Worm (Caenorhabditis elegans) whole organism, L1 larva: ENCODE measurements around the gene Y47D3A.21.

Experiments
- C04F5.9 ChIP-seq: sonication (generic microtip); optimal IDR thresholded peaks from 2 replicates; lab custom pipeline; 2016; ENCODE audit warnings: missing genetic modification characterization, missing compliant biosample characterization
- C16A3.4 ChIP-seq: fragments of 150-350 bp; optimal IDR thresholded peaks from 2 replicates; lab custom pipeline; 2014; ENCODE audit warnings: missing biosample characterization, missing genetic modification characterization
- C34B4.2 ChIP-seq: sonication (generic microtip); optimal IDR thresholded peaks from 2 replicates; lab custom pipeline; 2017; ENCODE audit warnings: mild to moderate bottlenecking, missing genetic modification characterization, missing compliant biosample characterization
- aha-1 ChIP-seq: fragments of 150-350 bp; optimal IDR thresholded peaks from 2 replicates; lab custom pipeline; 2014; ENCODE audit warnings: missing biosample characterization, missing genetic modification characterization
- ama-1 ChIP-seq: fragments of 150-350 bp; optimal IDR thresholded peaks from 2 replicates; lab custom pipeline; 2014
- blmp-1 ChIP-seq: fragments of 150-350 bp; optimal IDR thresholded peaks from 2 replicates; lab custom pipeline; 2014; ENCODE audit warnings: missing biosample characterization, missing genetic modification characterization
- ceh-63 ChIP-seq: fragments of 200-800 bp; sonication (Bioruptor generic); optimal IDR thresholded peaks from 2 replicates; lab custom pipeline; 2018; ENCODE audit warnings: mild to moderate bottlenecking, missing genetic modification characterization, missing compliant biosample characterization
- ceh-8 ChIP-seq: fragments of 200-800 bp; sonication (Bioruptor generic); optimal IDR thresholded peaks from 2 replicates; lab custom pipeline; 2018; ENCODE audit warnings: mild to moderate bottlenecking, missing genetic modification characterization, moderate library complexity, missing compliant biosample characterization
- ceh-82 ChIP-seq, 3 experiments: fragments of 150-350 bp in 1 of 3; sonication (generic microtip) in 2 of 3; optimal IDR thresholded peaks; 2 replicates each; lab custom pipeline; 2014 to 2017; ENCODE audit warnings: missing biosample characterization in 3 of 3, missing genetic modification characterization in 3 of 3
- ceh-90 ChIP-seq: sonication (generic microtip); optimal IDR thresholded peaks from 2 replicates; lab custom pipeline; 2016; ENCODE audit warnings: missing genetic modification characterization, missing compliant biosample characterization
- dpl-1 ChIP-seq, 3 experiments: fragments of 150-350 bp in 2 of 3; sonication (generic microtip) in 1 of 3; optimal IDR thresholded peaks; 2 replicates each; lab custom pipeline; 2014 to 2017; ENCODE audit warnings: missing biosample characterization in 3 of 3, missing genetic modification characterization in 3 of 3, missing genetic modification reagents in 3 of 3
- dsc-1 ChIP-seq: sonication (generic microtip); optimal IDR thresholded peaks from 2 replicates; lab custom pipeline; 2016; ENCODE audit warnings: mild to moderate bottlenecking, missing genetic modification characterization, missing compliant biosample characterization
- efl-1 ChIP-seq, 4 experiments: fragments of 150-350 bp; optimal IDR thresholded peaks in 3 of 4; peaks in 1 of 4; 1 replicate in 1 of 4; 2 replicates in 3 of 4; lab custom pipeline; 2014; ENCODE audit warnings: missing biosample characterization in 2 of 4, missing genetic modification characterization in 2 of 4, missing genetic modification reagents in 2 of 4
- egl-27 ChIP-seq, 2 experiments: fragments of 150-350 bp in 1 of 2; sonication (generic microtip); optimal IDR thresholded peaks; 3 replicates each; lab custom pipeline; 2017 to 2018; ENCODE audit warnings: missing biosample characterization in 2 of 2, missing genetic modification characterization in 2 of 2, missing genetic modification reagents in 2 of 2
- elt-2 ChIP-seq: sonication (generic microtip); optimal IDR thresholded peaks from 2 replicates; lab custom pipeline; 2016; ENCODE audit warnings: missing genetic modification characterization, mild to moderate bottlenecking, inconsistent platforms, missing compliant biosample characterization, missing genetic modification reagents
- fkh-8 ChIP-seq: sonication (generic microtip); optimal IDR thresholded peaks from 2 replicates; lab custom pipeline; 2016; ENCODE audit warnings: mild to moderate bottlenecking, missing genetic modification characterization, missing compliant biosample characterization
- grh-1 ChIP-seq: fragments of 200-800 bp; sonication (Bioruptor generic); IDR thresholded peaks from 2 replicates; pipeline ENCODE4 v1.3.6; 2022; ENCODE audit warnings: missing genetic modification reagents, missing genetic modification characterization, missing compliant biosample characterization
- irx-1 ChIP-seq: sonication (generic microtip); optimal IDR thresholded peaks from 2 replicates; lab custom pipeline; 2016; ENCODE audit warnings: missing genetic modification characterization, missing compliant biosample characterization
- lin-14 ChIP-seq: fragments of 200-800 bp; sonication (Bioruptor generic); optimal IDR thresholded peaks from 2 replicates; lab custom pipeline; 2018; ENCODE audit warnings: mild to moderate bottlenecking, missing genetic modification characterization, moderate library complexity, missing compliant biosample characterization
- lir-3 ChIP-seq: sonication (generic microtip); optimal IDR thresholded peaks from 2 replicates; lab custom pipeline; 2016; ENCODE audit warnings: mild to moderate bottlenecking, missing genetic modification characterization, moderate library complexity, missing compliant biosample characterization; ENCODE audit not compliant: poor library complexity
- mab-9 ChIP-seq: fragments of 200-800 bp; sonication (Bioruptor generic); IDR thresholded peaks from 2 replicates; pipeline ENCODE4 v1.3.6; 2022; ENCODE audit warnings: missing genetic modification reagents, missing genetic modification characterization, missing compliant biosample characterization
- mdl-1 ChIP-seq, 2 experiments: fragments of 150-350 bp; optimal IDR thresholded peaks; 2 replicates each; lab custom pipeline; 2014 to 2017; ENCODE audit warnings: missing biosample characterization in 2 of 2, missing genetic modification characterization in 2 of 2, inconsistent platforms in 1 of 2
- mep-1 ChIP-seq: fragments of 150-350 bp; optimal IDR thresholded peaks from 2 replicates; lab custom pipeline; 2014; ENCODE audit warnings: missing biosample characterization, missing genetic modification characterization
- nhr-11 ChIP-seq: fragments of 150-350 bp; optimal IDR thresholded peaks from 2 replicates; lab custom pipeline; 2014; ENCODE audit warnings: missing biosample characterization, missing genetic modification characterization
- nhr-12 ChIP-seq: sonication (generic microtip); optimal IDR thresholded peaks from 2 replicates; lab custom pipeline; 2017; ENCODE audit warnings: missing biosample characterization, missing genetic modification characterization
- nhr-77 ChIP-seq: fragments of 150-350 bp; optimal IDR thresholded peaks from 2 replicates; lab custom pipeline; 2014; ENCODE audit warnings: missing biosample characterization, missing genetic modification characterization
- nhr-84 ChIP-seq: sonication (generic microtip); optimal IDR thresholded peaks from 2 replicates; lab custom pipeline; 2017; ENCODE audit warnings: missing biosample characterization, missing genetic modification characterization
- nhr-85 ChIP-seq: sonication (generic microtip); peaks from one replicate; lab custom pipeline; 2016; ENCODE audit warnings: missing genetic modification characterization, inconsistent platforms, missing compliant biosample characterization
- nhr-90 ChIP-seq: sonication (generic microtip); optimal IDR thresholded peaks from 2 replicates; lab custom pipeline; 2016; ENCODE audit warnings: mild to moderate bottlenecking, missing genetic modification characterization, missing compliant biosample characterization; ENCODE audit not compliant: poor library complexity
- pag-3 ChIP-seq: sonication (generic microtip); optimal IDR thresholded peaks from 2 replicates; lab custom pipeline; 2017; ENCODE audit warnings: missing genetic modification characterization, mild to moderate bottlenecking, missing compliant biosample characterization, antibody characterized with exemption, borderline replicate concordance; ENCODE audit not compliant: insufficient read depth
- pqm-1 ChIP-seq: sonication (generic microtip); optimal IDR thresholded peaks from 3 replicates; lab custom pipeline; 2017; ENCODE audit warnings: missing biosample characterization, missing genetic modification characterization
- rnt-1 ChIP-seq: sonication (generic microtip); optimal IDR thresholded peaks from 2 replicates; lab custom pipeline; 2016; ENCODE audit warnings: mild to moderate bottlenecking, missing genetic modification characterization, moderate library complexity, missing compliant biosample characterization
- snpc-4 ChIP-seq: fragments of 150-350 bp; optimal IDR thresholded peaks from 2 replicates; lab custom pipeline; 2014; ENCODE audit warnings: missing biosample characterization, missing genetic modification characterization
- sox-4 ChIP-seq: sonication (generic microtip); optimal IDR thresholded peaks from 2 replicates; lab custom pipeline; 2016; ENCODE audit warnings: missing genetic modification characterization, missing compliant biosample characterization
- sptf-1 ChIP-seq: fragments of 150-350 bp; optimal IDR thresholded peaks from 2 replicates; lab custom pipeline; 2014; ENCODE audit warnings: missing biosample characterization, missing genetic modification characterization
- sup-37 ChIP-seq: fragments of 200-800 bp; sonication (Bioruptor generic); optimal IDR thresholded peaks from 2 replicates; lab custom pipeline; 2018; ENCODE audit warnings: mild to moderate bottlenecking, missing genetic modification characterization, missing compliant biosample characterization
- tbx-2 ChIP-seq: sonication (generic microtip); optimal IDR thresholded peaks from 2 replicates; lab custom pipeline; 2016; ENCODE audit warnings: missing genetic modification characterization, missing compliant biosample characterization
- unc-98 ChIP-seq: fragments of 200-800 bp; sonication (Bioruptor generic); IDR thresholded peaks from 2 replicates; pipeline ENCODE4 v1.3.6; 2022; ENCODE audit warnings: missing genetic modification characterization, missing compliant biosample characterization
- vab-15 ChIP-seq: sonication (generic microtip); optimal IDR thresholded peaks from 2 replicates; lab custom pipeline; 2017; ENCODE audit warnings: missing genotype, mild to moderate bottlenecking, missing genetic modification characterization, missing compliant biosample characterization
- xbp-1 ChIP-seq: sonication (generic microtip); optimal IDR thresholded peaks from 2 replicates; lab custom pipeline; 2016; ENCODE audit warnings: missing genetic modification characterization, missing compliant biosample characterization
- zip-4 ChIP-seq: fragments of 200-800 bp; sonication (Bioruptor generic); optimal IDR thresholded peaks from 2 replicates; lab custom pipeline; 2018; ENCODE audit warnings: mild to moderate bottlenecking, missing genetic modification characterization, moderate library complexity, missing compliant biosample characterization
- ztf-11 ChIP-seq, 2 experiments: sonication (generic microtip); optimal IDR thresholded peaks; 2 replicates each; lab custom pipeline; 2016 to 2017; ENCODE audit warnings: missing genetic modification characterization in 2 of 2, missing biosample characterization in 1 of 2, missing compliant biosample characterization in 1 of 2
- ztf-4 ChIP-seq: fragments of 150-350 bp; optimal IDR thresholded peaks from 2 replicates; lab custom pipeline; 2014; ENCODE audit warnings: missing biosample characterization, missing genetic modification characterization

Gene Y47D3A.21

ce11 chrIII:11278817-11279216, at the start of gene Y47D3A.21:
TSS of gene Y47D3A.21 (minus strand) at chrIII:11278917.
- TF ChIP-seq C16A3.4 (tag; lab: Kevin White, UChicago) (no peak), fkh-8 (tag; lab: Kevin White, UChicago) (no peak), zip-4 (GFP tag; lab: Kevin White, UChicago) (no peak), nhr-12 (tag; lab: Kevin White, UChicago) (no peak), efl-1 (optimal IDR thresholded peaks at IDR 0.05; lab: Kevin White, UChicago) (no peak), efl-1 (GFP tag; optimal IDR thresholded peaks at IDR 0.05 in 1 of 2; lab: Kevin White, UChicago) (peak in 1 of 2 experiments; percentile 21), nhr-84 (tag; lab: Kevin White, UChicago) (no peak), rnt-1 (tag; lab: Kevin White, UChicago) (no peak)

DNA sequence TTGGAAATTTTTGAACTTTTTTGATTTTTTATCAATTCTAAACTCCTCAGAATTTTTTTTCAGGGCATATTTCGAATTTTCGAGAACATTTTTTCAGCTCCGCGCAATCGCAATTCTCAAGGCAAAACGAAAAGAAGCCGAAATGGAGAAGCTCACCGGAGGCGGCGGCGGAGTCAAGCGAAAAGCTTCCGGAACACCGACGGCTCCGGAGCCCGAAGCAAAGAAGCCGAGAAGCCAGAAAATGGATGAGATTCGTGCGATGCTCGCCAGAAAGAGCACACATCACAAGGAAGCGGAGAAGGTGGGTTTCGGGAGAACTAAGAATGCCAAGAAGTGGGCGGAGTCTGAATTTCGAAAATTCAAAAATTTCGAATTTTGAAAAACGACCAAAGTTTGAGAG, 45.4 kb upstream of the Y47D3A.21 start:
- TF ChIP-seq efl-1 (optimal IDR thresholded peaks at IDR 0.05; lab: Kevin White, UChicago) = no peak
- peak in 1 of 2 experiments; percentile 64 for TF ChIP-seq efl-1 (GFP tag; optimal IDR thresholded peaks at IDR 0.05 in 1 of 2; lab: Kevin White, UChicago)
- TF ChIP-seq lir-3 = no peak
- TF ChIP-seq pqm-1 (tag; lab: Kevin White, UChicago) = no peak
- TF ChIP-seq mab-9 (GFP tag; lab: Robert Waterston, UW) = 0 out of 2 replicates have a peak, but pooled peaks have one; percentile 18
- peak; percentile 12 for TF ChIP-seq nhr-85 (tag; lab: Kevin White, UChicago)
- 0 out of 2 replicates have a peak, but pooled peaks have one; percentile 7 for TF ChIP-seq grh-1 (GFP tag; lab: Robert Waterston, UW)

- TF ChIP-seq efl-1 (optimal IDR thresholded peaks at IDR 0.05; lab: Kevin White, UChicago) = no peak
- peak in 1 of 2 experiments; percentile 62 for TF ChIP-seq efl-1 (GFP tag; optimal IDR thresholded peaks at IDR 0.05 in 1 of 2; lab: Kevin White, UChicago)
- no peak for TF ChIP-seq ceh-82 (tag; optimal IDR thresholded peaks at IDR 0.05; lab: Kevin White, UChicago)
Measured at ce11 chrIII:11318131-11318530, 39.4 kb upstream of the Y47D3A.21 start, which contains the start of gene teg-1. TSS of gene teg-1 (minus strand) at chrIII:11318231.

DNA sequence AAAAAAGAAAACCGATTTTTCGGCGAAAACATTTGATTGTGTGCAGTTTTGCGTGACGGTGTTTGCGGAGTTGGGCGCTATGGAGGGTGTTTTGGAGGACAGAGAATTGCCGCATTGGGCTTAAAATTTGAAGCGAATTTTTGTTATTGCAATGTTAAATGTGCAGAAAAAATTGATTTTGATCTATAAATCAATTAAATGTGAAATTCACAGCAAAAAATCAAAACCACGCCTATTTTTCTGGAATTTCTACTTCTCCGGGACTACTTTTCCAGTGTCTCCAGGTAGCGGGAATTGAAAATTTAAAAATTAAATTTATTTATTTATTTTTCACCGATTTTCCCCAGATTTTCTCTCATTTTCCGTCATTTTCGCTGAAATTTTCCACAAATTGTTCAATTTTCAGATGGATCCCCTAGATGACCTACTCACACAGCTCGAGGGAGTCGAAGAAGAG, 38.5 kb upstream of the Y47D3A.21 start, which contains the start of gene mcm-10:
mcm-10 (plus strand) TSS at position 407 of the 457 bp plus-strand sequence.
- TF ChIP-seq elt-2 (tag; lab: Kevin White, UChicago) = peak; percentile 65
- peak; percentile 89 for TF ChIP-seq xbp-1 (tag; lab: Kevin White, UChicago)
- TF ChIP-seq ceh-8 = peak; percentile 62
- no peak for TF ChIP-seq egl-27 (tag; optimal IDR thresholded peaks at IDR 0.05; lab: Kevin White, UChicago)
- TF ChIP-seq sptf-1 (tag; lab: Kevin White, UChicago) = no peak
- peak; percentile 65 for TF ChIP-seq C16A3.4 (tag; lab: Kevin White, UChicago)
- TF ChIP-seq sup-37 = peak; percentile 2
- TF ChIP-seq aha-1 (tag; lab: Kevin White, UChicago) = no peak
- peak; percentile 89 to 93 for TF ChIP-seq efl-1 (optimal IDR thresholded peaks at IDR 0.05; lab: Kevin White, UChicago)
- TF ChIP-seq efl-1 (GFP tag; optimal IDR thresholded peaks at IDR 0.05 in 1 of 2; lab: Kevin White, UChicago) = peak; percentile 89 to 98
- TF ChIP-seq dpl-1 (GFP tag; optimal IDR thresholded peaks at IDR 0.05; lab: Kevin White, UChicago) = peak; percentile 87 to 90 (median 90)
- TF ChIP-seq C04F5.9 (tag; lab: Kevin White, UChicago) = peak; percentile 87
- TF ChIP-seq tbx-2 (tag; lab: Kevin White, UChicago) = peak; percentile 91
- peak; percentile 79 for TF ChIP-seq vab-15 (tag; lab: Kevin White, UChicago)
- no peak for TF ChIP-seq ztf-4 (tag; lab: Kevin White, UChicago)
- peak; percentile 91 for TF ChIP-seq fkh-8 (tag; lab: Kevin White, UChicago)
- TF ChIP-seq nhr-77 (tag; lab: Kevin White, UChicago) = peak; percentile 72
- TF ChIP-seq ztf-11 (tag; optimal IDR thresholded peaks at IDR 0.05; lab: Kevin White, UChicago) = peak in 1 of 2 experiments; percentile 90
- TF ChIP-seq sox-4 (tag; lab: Kevin White, UChicago) = peak; percentile 91
- TF ChIP-seq mdl-1 (tag; optimal IDR thresholded peaks at IDR 0.05; lab: Kevin White, UChicago) = peak in 1 of 2 experiments; percentile 20
- no peak for TF ChIP-seq nhr-11
- peak; percentile 72 for TF ChIP-seq mep-1 (tag; lab: Kevin White, UChicago)
- TF ChIP-seq pag-3 = no peak
- TF ChIP-seq dsc-1 (tag; lab: Kevin White, UChicago) = peak; percentile 89
- TF ChIP-seq lin-14 (GFP tag; lab: Kevin White, UChicago) = no peak
- TF ChIP-seq ama-1 = no peak
- peak; percentile 92 for TF ChIP-seq nhr-90 (tag; lab: Kevin White, UChicago)
- no peak for TF ChIP-seq zip-4 (GFP tag; lab: Kevin White, UChicago)
- TF ChIP-seq ceh-90 = peak; percentile 72
- TF ChIP-seq unc-98 (GFP tag; lab: Robert Waterston, UW) = peak; percentile 77
- no peak for TF ChIP-seq pqm-1 (tag; lab: Kevin White, UChicago)
- peak; percentile 84 for TF ChIP-seq irx-1 (tag; lab: Kevin White, UChicago)
- peak; percentile 77 for TF ChIP-seq snpc-4
- TF ChIP-seq C34B4.2 (tag; lab: Kevin White, UChicago) = no peak
- peak; percentile 95 for TF ChIP-seq nhr-85 (tag; lab: Kevin White, UChicago)
- TF ChIP-seq ceh-63 (GFP tag; lab: Kevin White, UChicago) = peak; percentile 91
- TF ChIP-seq blmp-1 (tag; lab: Kevin White, UChicago) = peak; percentile 17
